Worm (Caenorhabditis elegans) whole organism, early embryonic: Measurements from ENCODE around the gene exos-9.

Experiments used
- B0310.2 ChIP-seq: sonication (generic microtip); optimal IDR thresholded peaks from 2 replicates; lab custom pipeline; 2016; ENCODE audit warnings: mild to moderate bottlenecking, missing genetic modification characterization, missing compliant biosample characterization
- aly-1 ChIP-seq: sonication (generic microtip); optimal IDR thresholded peaks from 2 replicates; lab custom pipeline; 2016; ENCODE audit warnings: missing genetic modification characterization, missing compliant biosample characterization
- ama-1 ChIP-seq: fragments of 150-350 bp; optimal IDR thresholded peaks from 2 replicates; lab custom pipeline; 2014
- ceh-36 ChIP-seq: sonication (generic microtip); optimal IDR thresholded peaks from 2 replicates; lab custom pipeline; 2016; ENCODE audit warnings: missing genetic modification characterization, inconsistent platforms, missing compliant biosample characterization
- flt-1 ChIP-seq: fragments of 200-800 bp; sonication (Bioruptor generic); IDR thresholded peaks from 2 replicates; pipeline ENCODE4 v1.3.6; 2022; ENCODE audit warnings: missing genetic modification characterization, missing compliant biosample characterization
- hmg-4 ChIP-seq: fragments of 200-800 bp; sonication (Bioruptor generic); optimal IDR thresholded peaks from 2 replicates; lab custom pipeline; 2018; ENCODE audit warnings: mild to moderate bottlenecking, missing genetic modification characterization, missing compliant biosample characterization
- hnd-1 ChIP-seq: sonication (generic microtip); optimal IDR thresholded peaks from 2 replicates; lab custom pipeline; 2016; ENCODE audit warnings: missing genetic modification characterization, missing compliant biosample characterization
- pes-1 ChIP-seq: fragments of 200-800 bp; sonication (Bioruptor generic); IDR thresholded peaks from 2 replicates; pipeline ENCODE4 v1.3.6; 2022; ENCODE audit warnings: missing genetic modification reagents, missing genetic modification characterization, missing compliant biosample characterization
- tbx-37 ChIP-seq: fragments of 200-800 bp; sonication (Bioruptor generic); conservative IDR thresholded peaks from 2 replicates; pipeline ENCODE4 v1.3.6; 2022; ENCODE audit warnings: missing genetic modification reagents, missing genetic modification characterization, missing compliant biosample characterization

- TF ChIP-seq B0310.2 (tag; lab: Kevin White, UChicago) = no peak
- no peak for TF ChIP-seq ceh-36 (tag; lab: Kevin White, UChicago)
- TF ChIP-seq ama-1 (lab: Kevin White, UChicago) = no peak
- no peak for TF ChIP-seq pes-1 (GFP tag; lab: Robert Waterston, UW)
- TF ChIP-seq aly-1 (tag; lab: Kevin White, UChicago) = no peak
- no peak for TF ChIP-seq flt-1 (GFP tag; lab: Robert Waterston, UW)
- no peak for TF ChIP-seq tbx-37
- no peak for TF ChIP-seq hnd-1 (tag; lab: Kevin White, UChicago)
- TF ChIP-seq hmg-4 (GFP tag; lab: Kevin White, UChicago) = no peak
Measured at ce11 chrIII:7199467-7199866, 1.6 kb upstream of the exos-9 start.
